Worm (Caenorhabditis elegans) whole organism, late embryonic: ENCODE results near the gene K10C2.14.

Experiments used
- C08G9.2 ChIP-seq: sonication (generic microtip); optimal IDR thresholded peaks from 2 replicates; lab custom pipeline; 2016; ENCODE audit warnings: mild to moderate bottlenecking, missing genetic modification characterization, moderate library complexity, missing compliant biosample characterization
- C38D4.7 ChIP-seq: fragments of 200-800 bp; sonication (Bioruptor generic); optimal IDR thresholded peaks from 2 replicates; lab custom pipeline; 2018; ENCODE audit warnings: mild to moderate bottlenecking, missing genetic modification characterization, moderate library complexity, missing compliant biosample characterization
- K02D7.2 ChIP-seq: sonication (generic microtip); optimal IDR thresholded peaks from 2 replicates; lab custom pipeline; 2017; ENCODE audit warnings: mild to moderate bottlenecking, missing genetic modification characterization, missing compliant biosample characterization
- K09A11.1 ChIP-seq: sonication (generic microtip); optimal IDR thresholded peaks from 2 replicates; lab custom pipeline; 2017; ENCODE audit warnings: antibody characterized with exemption, mild to moderate bottlenecking, missing genetic modification characterization, missing compliant biosample characterization; ENCODE audit not compliant: insufficient read depth
- T23F11.4 ChIP-seq: fragments of 200-800 bp; sonication (Bioruptor generic); optimal IDR thresholded peaks from 2 replicates; lab custom pipeline; 2018; ENCODE audit warnings: mild to moderate bottlenecking, missing genetic modification characterization, missing compliant biosample characterization
- Y22D7AL.16 ChIP-seq: sonication (generic microtip); optimal IDR thresholded peaks from 2 replicates; lab custom pipeline; 2016; ENCODE audit warnings: missing genetic modification characterization, missing compliant biosample characterization
- ama-1 ChIP-seq: fragments of 150-350 bp; optimal IDR thresholded peaks from 2 replicates; lab custom pipeline; 2014
- ceh-14 ChIP-seq: sonication (generic microtip); optimal IDR thresholded peaks from 2 replicates; lab custom pipeline; 2016; ENCODE audit warnings: missing genotype, missing genetic modification characterization, missing compliant biosample characterization
- ceh-19 ChIP-seq: fragments of 200-800 bp; sonication (Bioruptor generic); optimal IDR thresholded peaks from 2 replicates; lab custom pipeline; 2018; ENCODE audit warnings: mild to moderate bottlenecking, missing genetic modification characterization, missing compliant biosample characterization
- ceh-31 ChIP-seq: sonication (generic microtip); optimal IDR thresholded peaks from 2 replicates; lab custom pipeline; 2016; ENCODE audit warnings: missing genetic modification characterization, missing compliant biosample characterization
- ceh-34 ChIP-seq: sonication (generic microtip); optimal IDR thresholded peaks from 2 replicates; lab custom pipeline; 2016; ENCODE audit warnings: mild to moderate bottlenecking, missing genetic modification characterization, missing compliant biosample characterization
- ceh-6 ChIP-seq: fragments of 200-800 bp; sonication (Bioruptor generic); optimal IDR thresholded peaks from 2 replicates; lab custom pipeline; 2018; ENCODE audit warnings: mild to moderate bottlenecking, missing genetic modification characterization, missing compliant biosample characterization
- dmd-4 ChIP-seq: sonication (generic microtip); optimal IDR thresholded peaks from 2 replicates; lab custom pipeline; 2016; ENCODE audit warnings: borderline replicate concordance, missing genetic modification characterization, missing compliant biosample characterization
- elt-4 ChIP-seq: sonication (generic microtip); optimal IDR thresholded peaks from 2 replicates; lab custom pipeline; 2016; ENCODE audit warnings: missing genetic modification characterization, missing compliant biosample characterization
- fax-1 ChIP-seq: sonication (generic microtip); optimal IDR thresholded peaks from 2 replicates; lab custom pipeline; 2016; ENCODE audit warnings: missing genotype, missing genetic modification characterization, missing compliant biosample characterization
- fkh-6 ChIP-seq: sonication (generic microtip); optimal IDR thresholded peaks from 2 replicates; lab custom pipeline; 2016; ENCODE audit warnings: missing genetic modification characterization, missing compliant biosample characterization
- gmeb-2 ChIP-seq: sonication (generic microtip); optimal IDR thresholded peaks from 2 replicates; lab custom pipeline; 2016; ENCODE audit warnings: missing genetic modification characterization, inconsistent platforms, missing compliant biosample characterization
- hlh-13 ChIP-seq: fragments of 200-800 bp; sonication (Bioruptor generic); optimal IDR thresholded peaks from 2 replicates; lab custom pipeline; 2018; ENCODE audit warnings: mild to moderate bottlenecking, missing genetic modification characterization, missing compliant biosample characterization
- hlh-15 ChIP-seq: sonication (generic microtip); optimal IDR thresholded peaks from 2 replicates; lab custom pipeline; 2016; ENCODE audit warnings: missing genetic modification characterization, missing compliant biosample characterization
- hlh-30 ChIP-seq: sonication (generic microtip); optimal IDR thresholded peaks from 2 replicates; lab custom pipeline; 2017; ENCODE audit warnings: antibody characterized with exemption, missing genetic modification characterization, missing compliant biosample characterization; ENCODE audit not compliant: insufficient read depth
- hlh-6 ChIP-seq: sonication (generic microtip); optimal IDR thresholded peaks from 2 replicates; lab custom pipeline; 2016; ENCODE audit warnings: missing genotype, missing genetic modification characterization, missing compliant biosample characterization
- hlh-8 ChIP-seq: sonication (generic microtip); optimal IDR thresholded peaks from 2 replicates; lab custom pipeline; 2016; ENCODE audit warnings: missing genotype, missing genetic modification characterization, missing compliant biosample characterization
- lim-6 ChIP-seq: sonication (generic microtip); optimal IDR thresholded peaks from 2 replicates; lab custom pipeline; 2016; ENCODE audit warnings: missing genetic modification characterization, missing compliant biosample characterization
- madf-2 ChIP-seq: sonication (generic microtip); optimal IDR thresholded peaks from 2 replicates; lab custom pipeline; 2017; ENCODE audit warnings: missing genetic modification characterization, missing compliant biosample characterization
- mec-3 ChIP-seq: sonication (generic microtip); optimal IDR thresholded peaks from 2 replicates; lab custom pipeline; 2016; ENCODE audit warnings: borderline replicate concordance, missing genetic modification characterization, missing compliant biosample characterization
- nfya-1 ChIP-seq: sonication (generic microtip); optimal IDR thresholded peaks from 2 replicates; lab custom pipeline; 2017; ENCODE audit warnings: missing genetic modification characterization, mild to moderate bottlenecking, missing compliant biosample characterization, antibody characterized with exemption, moderate library complexity
- nhr-232 ChIP-seq: sonication (generic microtip); optimal IDR thresholded peaks from 2 replicates; lab custom pipeline; 2016; ENCODE audit warnings: missing genetic modification characterization, missing compliant biosample characterization
- npax-4 ChIP-seq: sonication (generic microtip); optimal IDR thresholded peaks from 2 replicates; lab custom pipeline; 2016; ENCODE audit warnings: missing genetic modification characterization, missing compliant biosample characterization
- odd-2 ChIP-seq: sonication (generic microtip); optimal IDR thresholded peaks from 2 replicates; lab custom pipeline; 2017; ENCODE audit warnings: antibody characterized with exemption, mild to moderate bottlenecking, missing genetic modification characterization, missing compliant biosample characterization
- pag-3 ChIP-seq: sonication (generic microtip); optimal IDR thresholded peaks from 2 replicates; lab custom pipeline; 2016; ENCODE audit warnings: missing compliant biosample characterization, missing genetic modification characterization, borderline replicate concordance
- pha-2 ChIP-seq: sonication (generic microtip); optimal IDR thresholded peaks from 2 replicates; lab custom pipeline; 2017; ENCODE audit warnings: mild to moderate bottlenecking, missing genetic modification characterization, missing compliant biosample characterization
- pqm-1 ChIP-seq: sonication (generic microtip); optimal IDR thresholded peaks from 2 replicates; lab custom pipeline; 2016; ENCODE audit warnings: missing genetic modification characterization, missing compliant biosample characterization
- pros-1 ChIP-seq: fragments of 150-350 bp; optimal IDR thresholded peaks from 2 replicates; lab custom pipeline; 2014; ENCODE audit warnings: missing biosample characterization, missing genetic modification reagents, missing genetic modification characterization
- ref-2 ChIP-seq: sonication (generic microtip); optimal IDR thresholded peaks from 2 replicates; lab custom pipeline; 2016; ENCODE audit warnings: missing genetic modification characterization, missing compliant biosample characterization
- sox-2 ChIP-seq: fragments of 200-800 bp; sonication (Bioruptor generic); IDR thresholded peaks from 2 replicates; pipeline ENCODE4 v1.3.6; 2022; ENCODE audit warnings: missing genetic modification reagents, missing genetic modification characterization, missing compliant biosample characterization
- tbx-7 ChIP-seq: sonication (generic microtip); optimal IDR thresholded peaks from 2 replicates; lab custom pipeline; 2016; ENCODE audit warnings: missing genotype, missing genetic modification characterization, missing compliant biosample characterization
- ttx-3 ChIP-seq: sonication (generic microtip); optimal IDR thresholded peaks from 2 replicates; lab custom pipeline; 2016; ENCODE audit warnings: missing genetic modification reagents, missing genetic modification characterization, missing compliant biosample characterization
- unc-3 ChIP-seq, 2 experiments: fragments of 200-800 bp in 1 of 2; sonication (Bioruptor generic) in 1 of 2; sonication (generic microtip) in 1 of 2; conservative IDR thresholded peaks in 1 of 2; optimal IDR thresholded peaks in 1 of 2; 2 replicates each; pipeline versions ENCODE4 v1.3.6 to Lab custom; 2016 to 2022; ENCODE audit warnings: missing compliant biosample characterization in 2 of 2, missing genetic modification characterization in 2 of 2, missing genetic modification reagents in 1 of 2
- unc-42 ChIP-seq: sonication (generic microtip); optimal IDR thresholded peaks from 2 replicates; lab custom pipeline; 2016; ENCODE audit warnings: missing genotype, missing genetic modification characterization, missing compliant biosample characterization
- unc-55 ChIP-seq: sonication (generic microtip); optimal IDR thresholded peaks from 2 replicates; lab custom pipeline; 2017; ENCODE audit warnings: missing biosample characterization, missing genetic modification reagents, missing genetic modification characterization
- unc-86 ChIP-seq: sonication (generic microtip); optimal IDR thresholded peaks from 2 replicates; lab custom pipeline; 2016; ENCODE audit warnings: missing genetic modification characterization, missing compliant biosample characterization
- zip-5 ChIP-seq: sonication (generic microtip); optimal IDR thresholded peaks from 2 replicates; lab custom pipeline; 2016; ENCODE audit warnings: missing genetic modification characterization, missing compliant biosample characterization

Gene K10C2.14

DNA sequence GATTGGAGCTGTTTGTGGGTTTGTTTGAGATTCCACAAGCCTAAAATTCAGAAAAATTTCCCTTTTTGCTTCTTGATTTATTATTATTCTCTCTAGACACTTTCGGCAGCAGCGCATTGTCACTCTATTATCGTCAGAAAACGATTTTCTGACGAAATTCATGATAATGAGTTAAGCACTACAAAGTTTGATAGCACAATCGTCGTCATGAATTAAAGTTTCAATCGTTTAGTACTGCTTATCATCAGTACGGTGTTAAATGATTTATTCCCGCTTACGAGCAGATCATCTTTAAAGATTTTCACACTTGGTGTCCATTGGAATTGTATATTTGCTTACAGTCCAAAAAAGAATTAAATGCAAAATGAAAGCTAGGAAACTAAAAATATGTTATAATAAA lies 10.8 kb downstream of the K10C2.14 start:
- TF ChIP-seq zip-5 (tag; lab: Kevin White, UChicago) (no peak), ceh-31 (tag; lab: Kevin White, UChicago) (no peak), madf-2 (tag; lab: Kevin White, UChicago) (no peak), hlh-8 (tag; lab: Kevin White, UChicago) (no peak), pha-2 (tag; lab: Kevin White, UChicago) (no peak), odd-2 (tag; lab: Kevin White, UChicago) (no peak), tbx-7 (tag; lab: Kevin White, UChicago) (no peak), C38D4.7 (no peak), gmeb-2 (tag; lab: Kevin White, UChicago) (no peak), elt-4 (no peak), unc-3 (GFP tag; conservative IDR thresholded peaks at IDR 0.05; lab: Robert Waterston, UW) (no peak), unc-3 (tag; optimal IDR thresholded peaks at IDR 0.05; lab: Kevin White, UChicago) (no peak), fax-1 (no peak), ceh-19 (GFP tag; lab: Kevin White, UChicago) (no peak), sox-2 (GFP tag; lab: Robert Waterston, UW) (no peak), ama-1 (lab: Kevin White, UChicago) (no peak), mec-3 (tag; lab: Kevin White, UChicago) (no peak), T23F11.4 (no peak), nfya-1 (tag; lab: Kevin White, UChicago) (no peak), hlh-13 (GFP tag; lab: Kevin White, UChicago) (no peak)

DNA sequence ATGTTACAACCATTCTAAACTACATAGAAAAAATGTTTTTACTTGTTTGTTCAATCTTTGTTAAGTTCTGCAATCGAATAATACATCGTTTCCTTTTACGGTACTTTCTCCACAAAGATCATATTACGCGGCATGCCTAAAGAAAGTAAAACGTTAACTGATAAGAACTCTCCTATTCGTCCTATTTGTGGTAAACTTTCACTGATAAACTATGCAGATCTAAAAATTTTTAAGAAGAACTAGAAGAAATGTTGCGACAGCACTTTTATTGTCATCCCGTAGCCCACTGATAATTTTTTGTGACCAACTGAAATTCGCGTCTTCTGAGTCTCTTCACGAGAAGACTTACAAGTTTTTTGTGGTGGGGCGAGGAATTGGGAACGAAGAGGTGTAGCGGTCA lies 13.2 kb downstream of the K10C2.14 start:
- TF ChIP-seq tbx-7 (tag; lab: Kevin White, UChicago) = no peak
- TF ChIP-seq K02D7.2 (tag; lab: Kevin White, UChicago) = no peak
- TF ChIP-seq npax-4 (tag; lab: Kevin White, UChicago) = no peak
- no peak for TF ChIP-seq hlh-13 (GFP tag; lab: Kevin White, UChicago)
- no peak for TF ChIP-seq lim-6
- no peak for TF ChIP-seq ceh-14 (tag; lab: Kevin White, UChicago)
- TF ChIP-seq Y22D7AL.16 (tag; lab: Kevin White, UChicago) = no peak
- TF ChIP-seq unc-86 (tag; lab: Kevin White, UChicago) = no peak
- no peak for TF ChIP-seq ttx-3 (tag; lab: Kevin White, UChicago)
- TF ChIP-seq gmeb-2 (tag; lab: Kevin White, UChicago) = no peak
- TF ChIP-seq fax-1 = no peak
- TF ChIP-seq pha-2 (tag; lab: Kevin White, UChicago) = no peak
- no peak for TF ChIP-seq dmd-4 (tag; lab: Kevin White, UChicago)
- TF ChIP-seq ceh-31 (tag; lab: Kevin White, UChicago) = no peak
- no peak for TF ChIP-seq ceh-34 (tag; lab: Kevin White, UChicago)
- TF ChIP-seq hlh-30 (tag; lab: Kevin White, UChicago) = no peak
- TF ChIP-seq pqm-1 (tag; lab: Kevin White, UChicago) = no peak
- no peak for TF ChIP-seq pag-3 (tag; lab: Kevin White, UChicago)
- TF ChIP-seq pros-1 = no peak
- TF ChIP-seq K09A11.1 (tag; lab: Kevin White, UChicago) = no peak

- TF ChIP-seq unc-55 (GFP tag; lab: Kevin White, UChicago) = no peak
- no peak for TF ChIP-seq elt-4
- no peak for TF ChIP-seq ref-2 (tag; lab: Kevin White, UChicago)
- TF ChIP-seq nhr-232 = no peak
- TF ChIP-seq ceh-6 (GFP tag; lab: Kevin White, UChicago) = no peak
- no peak for TF ChIP-seq hlh-30 (tag; lab: Kevin White, UChicago)
- no peak for TF ChIP-seq gmeb-2 (tag; lab: Kevin White, UChicago)
- TF ChIP-seq hlh-6 (tag; lab: Kevin White, UChicago) = no peak
- no peak for TF ChIP-seq pqm-1 (tag; lab: Kevin White, UChicago)
- no peak for TF ChIP-seq unc-42 (tag; lab: Kevin White, UChicago)
- no peak for TF ChIP-seq fkh-6 (tag; lab: Kevin White, UChicago)
- no peak for TF ChIP-seq hlh-15
- TF ChIP-seq K02D7.2 (tag; lab: Kevin White, UChicago) = no peak
- TF ChIP-seq C38D4.7 = no peak
- no peak for TF ChIP-seq C08G9.2 (tag; lab: Kevin White, UChicago)
- TF ChIP-seq ttx-3 (tag; lab: Kevin White, UChicago) = no peak
- TF ChIP-seq ceh-19 (GFP tag; lab: Kevin White, UChicago) = no peak
Measured at ce11 chrX:6420681-6421080, 19.7 kb downstream of the K10C2.14 start, which contains the start of gene K10C2.12. Gene K10C2.12 (minus strand): TSS chrX:6420781.
